Worm (Caenorhabditis elegans): Measurements from ENCODE around the gene C50F4.1.

The C50F4.1 gene

DNA sequence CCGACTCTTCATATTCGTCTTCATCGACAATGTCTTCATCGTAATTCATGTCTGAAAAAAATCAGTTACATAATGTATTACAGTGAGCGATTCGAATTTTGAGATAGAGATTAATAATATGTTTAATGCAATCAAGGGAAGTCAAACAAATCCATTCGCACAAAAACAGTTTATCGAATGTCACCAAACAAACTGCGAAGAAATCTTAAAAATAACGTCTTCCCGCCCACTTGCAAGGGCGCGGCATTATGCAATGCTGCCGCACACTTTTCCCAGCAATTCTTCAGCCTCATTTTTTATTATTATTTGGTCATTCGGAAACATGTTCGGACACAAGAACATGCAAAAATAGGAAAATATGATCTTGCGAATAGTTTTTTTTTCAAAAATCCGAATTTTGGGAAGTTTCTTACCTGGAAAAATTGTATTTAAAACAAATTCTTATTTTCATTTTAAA is 17.6 kb downstream of the C50F4.1 start, which contains the start of gene mdf-1:
Gene mdf-1, minus strand, starts transcription at position 51 of the 457 bp plus-strand sequence.
- peak; percentile 58 for TF ChIP-seq pqm-1 (tag; optimal IDR thresholded peaks at IDR 0.05)
- TF ChIP-seq ceh-82 (tag; optimal IDR thresholded peaks at IDR 0.05): no peak
- peak; percentile 47 for TF ChIP-seq nhr-43 (tag; optimal IDR thresholded peaks at IDR 0.05; ENCODE audit: poor library complexity, severe bottlenecking)
- TF ChIP-seq nhr-28 (tag; optimal IDR thresholded peaks at IDR 0.05): no peak
- no peak for TF ChIP-seq fos-1 (tag; optimal IDR thresholded peaks at IDR 0.05)
- TF ChIP-seq nhr-11 (tag; optimal IDR thresholded peaks at IDR 0.05): no peak
- no peak for TF ChIP-seq unc-39 (tag; optimal IDR thresholded peaks at IDR 0.05)
- TF ChIP-seq lin-15B (tag; optimal IDR thresholded peaks at IDR 0.05): peak; percentile 73
- no peak for TF ChIP-seq nhr-67 (tag; optimal IDR thresholded peaks at IDR 0.05)
- no peak for TF ChIP-seq eor-1 (tag; optimal IDR thresholded peaks at IDR 0.05)
- TF ChIP-seq fkh-10 (GFP tag; optimal IDR thresholded peaks at IDR 0.05): no peak
- peak; percentile 75 for TF ChIP-seq nhr-25 (tag; optimal IDR thresholded peaks at IDR 0.05)
- no peak for TF ChIP-seq egl-27 (tag; optimal IDR thresholded peaks at IDR 0.05)
- no peak for TF ChIP-seq jun-1 (tag; optimal IDR thresholded peaks at IDR 0.05)
- no peak for TF ChIP-seq R02D3.7 (tag; optimal IDR thresholded peaks at IDR 0.05)
- TF ChIP-seq egl-5 (tag; optimal IDR thresholded peaks at IDR 0.05): peak; percentile 17
- TF ChIP-seq nhr-23 (tag; optimal IDR thresholded peaks at IDR 0.05): peak; percentile 85
- no peak for TF ChIP-seq ZK546.5 (tag; optimal IDR thresholded peaks at IDR 0.05)
- TF ChIP-seq mml-1 (tag; optimal IDR thresholded peaks at IDR 0.05): no peak
- TF ChIP-seq ceh-9 (tag; optimal IDR thresholded peaks at IDR 0.05): no peak
- no peak for TF ChIP-seq nhr-76 (tag; optimal IDR thresholded peaks at IDR 0.05)
- TF ChIP-seq ama-1 (optimal IDR thresholded peaks at IDR 0.05): peak; percentile 41
- peak; percentile 51 for TF ChIP-seq lsy-12 (tag; optimal IDR thresholded peaks at IDR 0.05)
- TF ChIP-seq hmg-11 (tag; optimal IDR thresholded peaks at IDR 0.05): peak; percentile 85
- peak; percentile 63 for TF ChIP-seq lin-39 (tag; optimal IDR thresholded peaks at IDR 0.05)
- TF ChIP-seq skn-1 (tag; optimal IDR thresholded peaks at IDR 0.05): no peak
- TF ChIP-seq pha-4 (tag; optimal IDR thresholded peaks at IDR 0.05): peak; percentile 55
- TF ChIP-seq elt-3 (tag; optimal IDR thresholded peaks at IDR 0.05): no peak
- TF ChIP-seq nhr-237 (tag; optimal IDR thresholded peaks at IDR 0.05): no peak
- no peak for TF ChIP-seq elt-1 (tag; optimal IDR thresholded peaks at IDR 0.05)
- TF ChIP-seq ztf-11 (tag; optimal IDR thresholded peaks at IDR 0.05): no peak
- TF ChIP-seq unc-62 (GFP tag; optimal IDR thresholded peaks at IDR 0.05): peak; percentile 12
- no peak for TF ChIP-seq fkh-2 (tag; optimal IDR thresholded peaks at IDR 0.05)
- no peak for TF ChIP-seq sea-2 (GFP tag; optimal IDR thresholded peaks at IDR 0.05)
- peak; percentile 36 for TF ChIP-seq snpc-4 (tag; optimal IDR thresholded peaks at IDR 0.05)
- no peak for TF ChIP-seq aly-2 (tag; optimal IDR thresholded peaks at IDR 0.05)
- TF ChIP-seq nhr-77 (tag; optimal IDR thresholded peaks at IDR 0.05): no peak
- peak; percentile 47 for TF ChIP-seq elt-2 (tag; optimal IDR thresholded peaks at IDR 0.05)
- peak; percentile 14 for TF ChIP-seq tbx-2 (tag; optimal IDR thresholded peaks at IDR 0.05)
- no peak for TF ChIP-seq ceh-16 (tag; optimal IDR thresholded peaks at IDR 0.05)
- no peak for TF ChIP-seq zag-1 (tag; optimal IDR thresholded peaks at IDR 0.05)
- peak; percentile 15 for TF ChIP-seq ztf-4 (tag; optimal IDR thresholded peaks at IDR 0.05)
- TF ChIP-seq nhr-12 (tag; optimal IDR thresholded peaks at IDR 0.05): no peak
- TF ChIP-seq mdl-1 (tag; optimal IDR thresholded peaks at IDR 0.05): no peak
- TF ChIP-seq nfya-1 (tag; optimal IDR thresholded peaks at IDR 0.05; ENCODE audit: insufficient read depth): peak; percentile 82
- TF ChIP-seq daf-12 (tag; optimal IDR thresholded peaks at IDR 0.05): no peak
- peak; percentile 15 for TF ChIP-seq ceh-28 (tag; optimal IDR thresholded peaks at IDR 0.05)
